Worm (Caenorhabditis elegans): ENCODE measurements around the gene C09E10.3.
A peak's percentile ranks its signal among the peaks of the same experiment; 100 is the strongest.

The C09E10.3 gene

DNA sequence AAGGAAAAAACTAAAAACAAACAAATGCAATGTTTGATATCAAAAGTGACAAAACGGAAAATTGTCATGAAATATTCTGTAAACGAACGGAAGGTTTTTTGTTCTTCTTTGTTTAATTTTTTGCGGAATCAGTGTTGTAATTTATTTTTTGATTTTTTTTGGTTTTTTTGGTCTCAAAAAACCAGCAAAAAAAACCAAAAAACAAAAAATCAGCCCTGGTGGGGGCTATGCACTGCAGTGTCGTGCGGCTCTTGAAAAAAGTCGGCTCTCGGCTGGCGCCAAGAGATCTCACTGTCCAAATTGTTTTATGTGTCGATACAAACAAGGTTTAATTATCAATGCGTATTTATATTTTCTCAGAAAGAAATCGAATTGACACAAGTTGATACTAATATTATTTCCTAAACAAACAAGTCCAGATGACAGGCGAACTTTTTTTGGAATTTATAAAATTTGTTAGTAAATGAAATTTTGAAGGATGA lies 21.3 kb upstream of the C09E10.3 start:
- TF ChIP-seq nhr-71 (tag; optimal IDR thresholded peaks at IDR 0.05): peak; percentile 66
- TF ChIP-seq fos-1 (tag; optimal IDR thresholded peaks at IDR 0.05): no peak
- TF ChIP-seq nhr-85 (tag): peak; percentile 84
- TF ChIP-seq ceh-82 (tag; optimal IDR thresholded peaks at IDR 0.05): no peak
- no peak for TF ChIP-seq Y116A8C.19 (tag; optimal IDR thresholded peaks at IDR 0.05; ENCODE audit: borderline replicate concordance)
- peak; percentile 90 for TF ChIP-seq ama-1 (optimal IDR thresholded peaks at IDR 0.05)
- TF ChIP-seq nhr-19 (GFP tag; conservative IDR thresholded peaks at IDR 0.05): peak; percentile 48
- no peak for TF ChIP-seq mab-9 (GFP tag; IDR thresholded peaks at IDR 0.05)
- no peak for TF ChIP-seq pag-3 (tag; optimal IDR thresholded peaks at IDR 0.05; ENCODE audit: borderline replicate concordance, insufficient read depth)
- no peak for TF ChIP-seq sup-37 (GFP tag; optimal IDR thresholded peaks at IDR 0.05)
- peak; percentile 23; the same call in 1 of the 2 replicates for TF ChIP-seq ceh-88 (GFP tag; IDR thresholded peaks at IDR 0.05)
- TF ChIP-seq nhr-47 (tag; optimal IDR thresholded peaks at IDR 0.05): peak; percentile 43
- TF ChIP-seq unc-86 (tag; optimal IDR thresholded peaks at IDR 0.05): no peak
- no peak for TF ChIP-seq lin-15B (tag; optimal IDR thresholded peaks at IDR 0.05)
- no peak for TF ChIP-seq ceh-90 (tag; optimal IDR thresholded peaks at IDR 0.05)
- TF ChIP-seq zag-1 (tag; optimal IDR thresholded peaks at IDR 0.05): no peak
- no peak for TF ChIP-seq ceh-63 (GFP tag; optimal IDR thresholded peaks at IDR 0.05)
- TF ChIP-seq lir-3 (tag; optimal IDR thresholded peaks at IDR 0.05; ENCODE audit: poor library complexity): peak; percentile 19
- TF ChIP-seq efl-1 (optimal IDR thresholded peaks at IDR 0.05): no peak
- peak in 1 of 2 experiments; percentile 92 for TF ChIP-seq efl-1 (GFP tag; optimal IDR thresholded peaks at IDR 0.05 in 1 of 2)
- no peak for TF ChIP-seq hpl-2 (GFP tag; optimal IDR thresholded peaks at IDR 0.05)
- TF ChIP-seq nhr-237 (tag; optimal IDR thresholded peaks at IDR 0.05): no peak
- no peak for TF ChIP-seq swsn-7 (tag; optimal IDR thresholded peaks at IDR 0.05)
- no peak for TF ChIP-seq jun-1 (tag; optimal IDR thresholded peaks at IDR 0.05)
- no peak for TF ChIP-seq tlp-1 (tag; optimal IDR thresholded peaks at IDR 0.05)
- no peak for TF ChIP-seq nhr-77 (tag; optimal IDR thresholded peaks at IDR 0.05)
- TF ChIP-seq lsy-2 (tag; optimal IDR thresholded peaks at IDR 0.05): peak in 1 of 2 experiments; percentile 31
- no peak for TF ChIP-seq mdl-1 (tag; optimal IDR thresholded peaks at IDR 0.05)
- TF ChIP-seq mep-1 (tag; optimal IDR thresholded peaks at IDR 0.05): no peak
- no peak for TF ChIP-seq C34B4.2 (tag; optimal IDR thresholded peaks at IDR 0.05)
- TF ChIP-seq ets-5 (GFP tag; IDR thresholded peaks at IDR 0.05): no peak
- peak; percentile 48 for TF ChIP-seq pax-3 (tag; optimal IDR thresholded peaks at IDR 0.05)
- TF ChIP-seq lin-13 (GFP tag; optimal IDR thresholded peaks at IDR 0.05): no peak
- no peak for TF ChIP-seq ztf-4 (tag; optimal IDR thresholded peaks at IDR 0.05)
- TF ChIP-seq elt-3 (tag; optimal IDR thresholded peaks at IDR 0.05): no peak
- no peak for TF ChIP-seq aly-2 (tag; optimal IDR thresholded peaks at IDR 0.05)
- peak; percentile 80 for TF ChIP-seq nhr-90 (tag; optimal IDR thresholded peaks at IDR 0.05; ENCODE audit: poor library complexity)
- TF ChIP-seq isw-1 (GFP tag; IDR thresholded peaks at IDR 0.05): no peak
- TF ChIP-seq C04F5.9 (tag; optimal IDR thresholded peaks at IDR 0.05): peak; percentile 6
- TF ChIP-seq blmp-1 (tag; optimal IDR thresholded peaks at IDR 0.05): peak; percentile 4
- no peak for TF ChIP-seq nhr-28 (tag; optimal IDR thresholded peaks at IDR 0.05)
- TF ChIP-seq skn-1 (tag; optimal IDR thresholded peaks at IDR 0.05): no peak
- no peak for TF ChIP-seq egl-13 (tag; optimal IDR thresholded peaks at IDR 0.05)
- peak; percentile 28 for TF ChIP-seq nhr-20 (tag; optimal IDR thresholded peaks at IDR 0.05)
- peak; percentile 46 for TF ChIP-seq snu-23 (GFP tag; optimal IDR thresholded peaks at IDR 0.05)
- peak; percentile 30 for TF ChIP-seq C16A3.4 (tag; optimal IDR thresholded peaks at IDR 0.05)
- peak in 1 of 2 experiments; percentile 52 for TF ChIP-seq lin-35 (GFP tag; optimal IDR thresholded peaks at IDR 0.05)
- TF ChIP-seq elt-2 (tag; optimal IDR thresholded peaks at IDR 0.05): peak; percentile 53
- no peak for TF ChIP-seq mef-2 (tag; optimal IDR thresholded peaks at IDR 0.05)
- TF ChIP-seq ces-1 (GFP tag; optimal IDR thresholded peaks at IDR 0.05): no peak
